Worm (Caenorhabditis elegans) whole organism, late embryonic: Measurements from ENCODE around the gene T19D12.4.

Experiments used
- T23F11.4 ChIP-seq: fragments of 200-800 bp; sonication (Bioruptor generic); optimal IDR thresholded peaks from 2 replicates; lab custom pipeline; 2018; ENCODE audit warnings: mild to moderate bottlenecking, missing genetic modification characterization, missing compliant biosample characterization
- ceh-6 ChIP-seq: fragments of 200-800 bp; sonication (Bioruptor generic); optimal IDR thresholded peaks from 2 replicates; lab custom pipeline; 2018; ENCODE audit warnings: mild to moderate bottlenecking, missing genetic modification characterization, missing compliant biosample characterization
- ets-4 ChIP-seq: sonication (generic microtip); optimal IDR thresholded peaks from 2 replicates; lab custom pipeline; 2016; ENCODE audit warnings: missing genetic modification characterization, missing compliant biosample characterization
- fkh-6 ChIP-seq: sonication (generic microtip); optimal IDR thresholded peaks from 2 replicates; lab custom pipeline; 2016; ENCODE audit warnings: missing genetic modification characterization, missing compliant biosample characterization
- hlh-13 ChIP-seq: fragments of 200-800 bp; sonication (Bioruptor generic); optimal IDR thresholded peaks from 2 replicates; lab custom pipeline; 2018; ENCODE audit warnings: mild to moderate bottlenecking, missing genetic modification characterization, missing compliant biosample characterization
- pha-4 ChIP-seq: fragments of 150-350 bp; optimal IDR thresholded peaks from 2 replicates; lab custom pipeline; 2018; ENCODE audit warnings: missing biosample characterization, missing genetic modification reagents, missing genetic modification characterization
- unc-86 ChIP-seq: sonication (generic microtip); optimal IDR thresholded peaks from 2 replicates; lab custom pipeline; 2016; ENCODE audit warnings: missing genetic modification characterization, missing compliant biosample characterization
- zip-5 ChIP-seq: sonication (generic microtip); optimal IDR thresholded peaks from 2 replicates; lab custom pipeline; 2016; ENCODE audit warnings: missing genetic modification characterization, missing compliant biosample characterization

- TF ChIP-seq pha-4 (tag; lab: Kevin White, UChicago) (no peak), unc-86 (tag; lab: Kevin White, UChicago) (no peak), fkh-6 (tag; lab: Kevin White, UChicago) (no peak), hlh-13 (no peak), ets-4 (tag; lab: Kevin White, UChicago) (no peak), zip-5 (tag; lab: Kevin White, UChicago) (no peak), ceh-6 (GFP tag; lab: Kevin White, UChicago) (no peak), T23F11.4 (GFP tag; lab: Kevin White, UChicago) (no peak)
These were observed 32.9 kb upstream of the T19D12.4 start, which contains the start of gene dnj-8 for ce11 chrII:6598050-6598449.
